Worm (Caenorhabditis elegans): ENCODE results near the gene F21H7.5.

DNA sequence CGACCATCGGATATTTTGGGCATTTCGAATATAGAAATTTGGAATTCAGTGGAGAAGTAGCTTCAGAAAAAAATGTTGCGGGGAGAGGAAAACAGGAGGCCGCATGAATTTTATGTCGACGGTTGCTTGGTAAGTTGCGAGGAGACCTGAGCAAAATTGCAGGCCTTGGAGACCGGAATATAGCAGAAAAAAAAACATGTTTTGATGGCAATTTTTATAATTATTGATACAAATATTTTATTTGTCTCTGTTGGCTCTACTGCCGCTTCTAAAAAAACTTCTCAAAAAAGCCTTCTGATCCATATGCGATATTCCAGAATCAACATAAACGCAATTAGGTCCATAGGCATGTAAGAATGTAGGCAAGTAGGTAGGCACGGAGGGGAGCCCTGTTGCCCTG is 38.0 kb downstream of the F21H7.5 start, which contains the start of gene pacl-1:
- TF ChIP-seq mdl-1 (tag; optimal IDR thresholded peaks at IDR 0.05), result no peak
- TF ChIP-seq ztf-1 (GFP tag; conservative IDR thresholded peaks at IDR 0.05), result no peak
- TF ChIP-seq snpc-4 (tag; optimal IDR thresholded peaks at IDR 0.05), result no peak
- TF ChIP-seq ama-1 (optimal IDR thresholded peaks at IDR 0.05), result no peak
- TF ChIP-seq ztf-11 (tag; optimal IDR thresholded peaks at IDR 0.05), result no peak
- TF ChIP-seq unc-62 (GFP tag; optimal IDR thresholded peaks at IDR 0.05), result no peak
- no peak for TF ChIP-seq zag-1 (tag; optimal IDR thresholded peaks at IDR 0.05)
- TF ChIP-seq mbf-1 (tag; optimal IDR thresholded peaks at IDR 0.05), result no peak
- no peak for TF ChIP-seq lin-11 (tag; optimal IDR thresholded peaks at IDR 0.05)
- TF ChIP-seq skn-1 (tag; optimal IDR thresholded peaks at IDR 0.05), result no peak

Measured in whole organism, L2 larva.